Worm (Caenorhabditis elegans): ENCODE results near the gene T11F9.21.

The T11F9.21 gene

ce11 chrV:11517789-11518188, 25.2 kb downstream of the T11F9.21 start, which contains the start of gene C55A6.4:
TSS of gene C55A6.4 (minus strand) at chrV:11517889.
- TF ChIP-seq unc-62 (GFP tag; optimal IDR thresholded peaks at IDR 0.05), result no peak

ce11 chrV:11520215-11520614, 27.7 kb downstream of the T11F9.21 start, which contains the start of the genes C55A6.11 and C55A6.7:
TSS of gene C55A6.11 (plus strand) at chrV:11520515.
TSS of gene C55A6.7 (minus strand) at chrV:11520530.
- no peak for TF ChIP-seq unc-62 (GFP tag; optimal IDR thresholded peaks at IDR 0.05)

ce11 chrV:11521448-11521847, 28.9 kb downstream of the T11F9.21 start, which contains the start of gene pafo-1:
TSS of gene pafo-1 (plus strand) at chrV:11521703.
- TF ChIP-seq unc-62 (GFP tag; optimal IDR thresholded peaks at IDR 0.05), result no peak

- TF ChIP-seq unc-62 (GFP tag; optimal IDR thresholded peaks at IDR 0.05), result no peak
Measured at ce11 chrV:11525338-11525737, 32.8 kb downstream of the T11F9.21 start.

- TF ChIP-seq unc-62 (GFP tag; optimal IDR thresholded peaks at IDR 0.05), result no peak
Measured at ce11 chrV:11526927-11527491, 34.5 kb downstream of the T11F9.21 start.

- TF ChIP-seq unc-62 (GFP tag; optimal IDR thresholded peaks at IDR 0.05), result no peak
Measured at ce11 chrV:11527531-11527930, 35.0 kb downstream of the T11F9.21 start, which contains the start of gene ccch-1. TSS of gene ccch-1 (plus strand) at chrV:11527831.

- no peak for TF ChIP-seq unc-62 (GFP tag; optimal IDR thresholded peaks at IDR 0.05)
Measured at ce11 chrV:11528633-11529327, 36.2 kb downstream of the T11F9.21 start.

- TF ChIP-seq unc-62 (GFP tag; optimal IDR thresholded peaks at IDR 0.05), result no peak
Measured at ce11 chrV:11529541-11529940, 37.0 kb downstream of the T11F9.21 start.

ce11 chrV:11531100-11531499, 38.5 kb downstream of the T11F9.21 start:
- TF ChIP-seq unc-62 (GFP tag; optimal IDR thresholded peaks at IDR 0.05), result no peak

- TF ChIP-seq unc-62 (GFP tag; optimal IDR thresholded peaks at IDR 0.05), result no peak
Measured at ce11 chrV:11531831-11532534, 39.4 kb downstream of the T11F9.21 start.

ce11 chrV:11532535-11532853, 39.9 kb downstream of the T11F9.21 start:
- TF ChIP-seq unc-62 (GFP tag; optimal IDR thresholded peaks at IDR 0.05), result no peak

ce11 chrV:11532964-11533363, 40.4 kb downstream of the T11F9.21 start:
- TF ChIP-seq unc-62 (GFP tag; optimal IDR thresholded peaks at IDR 0.05), result no peak

- TF ChIP-seq unc-62 (GFP tag; optimal IDR thresholded peaks at IDR 0.05), result no peak
Measured at ce11 chrV:11533365-11533949, 40.9 kb downstream of the T11F9.21 start.

- TF ChIP-seq unc-62 (GFP tag; optimal IDR thresholded peaks at IDR 0.05), result no peak
Measured at ce11 chrV:11534495-11535189, 42.1 kb downstream of the T11F9.21 start.

ce11 chrV:11535504-11536062, 43.0 kb downstream of the T11F9.21 start:
- TF ChIP-seq unc-62 (GFP tag; optimal IDR thresholded peaks at IDR 0.05), result no peak
